Fruit fly (Drosophila melanogaster) whole organism, embryonic: ENCODE measurements around the gene CG32295.

Experiments used
- Bgb ChIP-seq: fragments of 200-800 bp; sonication (Bioruptor generic); IDR thresholded peaks from 2 replicates; pipeline ENCODE4 v1.3.6; 2022; ENCODE audit warnings: missing biosample characterization, missing genetic modification characterization; ENCODE audit not compliant: partially characterized antibody
- Blimp-1 ChIP-seq: fragments of 200-800 bp; sonication (Bioruptor generic); optimal IDR thresholded peaks from 3 replicates; lab custom pipeline; 2018; ENCODE audit warnings: missing biosample characterization, missing genetic modification characterization, mild to moderate bottlenecking, moderate library complexity, missing genetic modification reagents
- BtbVII ChIP-seq: fragments of 200-800 bp; sonication (Bioruptor generic); optimal IDR thresholded peaks from 3 replicates; lab custom pipeline; 2017; ENCODE audit warnings: missing biosample characterization, mild to moderate bottlenecking, missing genetic modification characterization
- CG1024 ChIP-seq: fragments of 200-800 bp; sonication (Bioruptor generic); IDR thresholded peaks from 2 replicates; pipeline ENCODE4 v1.3.6; 2022; ENCODE audit warnings: missing biosample characterization, missing genetic modification characterization
- CG10462 ChIP-seq: fragments of 200-800 bp; sonication (Bioruptor generic); optimal IDR thresholded peaks from 2 replicates; lab custom pipeline; 2016; ENCODE audit warnings: missing biosample characterization, missing genetic modification characterization
- CG10543 ChIP-seq: fragments of 200-800 bp; sonication (Bioruptor generic); optimal IDR thresholded peaks from 3 replicates; lab custom pipeline; 2017; ENCODE audit warnings: missing biosample characterization, mild to moderate bottlenecking, missing genetic modification characterization, moderate library complexity
- CG11504 ChIP-seq: fragments of 200-800 bp; sonication (Bioruptor generic); optimal IDR thresholded peaks from 3 replicates; lab custom pipeline; 2019; ENCODE audit warnings: missing biosample characterization, mild to moderate bottlenecking, missing genetic modification characterization, moderate library complexity
- CG11696 ChIP-seq: fragments of 200-800 bp; sonication (Bioruptor generic); IDR thresholded peaks from 2 replicates; pipeline ENCODE4 v1.3.6; 2022; ENCODE audit warnings: missing biosample characterization, missing genetic modification characterization
- CG12769 ChIP-seq: fragments of 200-800 bp; sonication (Bioruptor generic); optimal IDR thresholded peaks from 2 replicates; lab custom pipeline; 2019; ENCODE audit warnings: missing biosample characterization, mild to moderate bottlenecking, missing genetic modification characterization, moderate library complexity
- CG15011 ChIP-seq: fragments of 200-800 bp; sonication (Bioruptor generic); optimal IDR thresholded peaks from 3 replicates; lab custom pipeline; 2018; ENCODE audit warnings: missing biosample characterization, mild to moderate bottlenecking, missing genetic modification characterization
- CG16815 ChIP-seq: fragments of 200-800 bp; sonication (Bioruptor generic); optimal IDR thresholded peaks from 3 replicates; lab custom pipeline; 2017; ENCODE audit warnings: missing biosample characterization, mild to moderate bottlenecking, missing genetic modification characterization
- CG34422 ChIP-seq: fragments of 200-800 bp; sonication (Bioruptor generic); IDR thresholded peaks from 3 replicates; pipeline ENCODE4 v1.3.6; 2022; ENCODE audit warnings: missing biosample characterization, missing genetic modification characterization
- CG3995 ChIP-seq: fragments of 200-800 bp; sonication (Bioruptor generic); optimal IDR thresholded peaks from 3 replicates; lab custom pipeline; 2016; ENCODE audit warnings: missing biosample characterization, missing genetic modification characterization
- CG4820 ChIP-seq: fragments of 200-800 bp; sonication (Bioruptor generic); optimal IDR thresholded peaks from 3 replicates; lab custom pipeline; 2016; ENCODE audit warnings: missing biosample characterization, missing genetic modification characterization
- CG4854 ChIP-seq: fragments of 200-800 bp; sonication (Bioruptor generic); optimal IDR thresholded peaks from 2 replicates; lab custom pipeline; 2016; ENCODE audit warnings: missing biosample characterization, missing genetic modification characterization, inconsistent platforms
- CG6254 ChIP-seq: fragments of 200-800 bp; sonication (Bioruptor generic); optimal IDR thresholded peaks from 3 replicates; lab custom pipeline; 2017; ENCODE audit warnings: mild to moderate bottlenecking, missing biosample characterization, missing genetic modification reagents, missing genetic modification characterization
- CG7357 ChIP-seq: fragments of 200-800 bp; sonication (Bioruptor generic); IDR thresholded peaks from 3 replicates; pipeline ENCODE4 v1.3.6; 2022; ENCODE audit warnings: missing biosample characterization, missing genetic modification characterization
- CG8765 ChIP-seq: fragments of 200-800 bp; sonication (Bioruptor generic); IDR thresholded peaks from 2 replicates; pipeline ENCODE4 v1.3.6; 2022; ENCODE audit warnings: missing biosample characterization, missing genetic modification characterization
- CG9797 ChIP-seq: fragments of 200-800 bp; sonication (Bioruptor generic); optimal IDR thresholded peaks from 3 replicates; lab custom pipeline; 2018; ENCODE audit warnings: missing biosample characterization, mild to moderate bottlenecking, missing genetic modification characterization
- D19A ChIP-seq: fragments of 200-800 bp; optimal IDR thresholded peaks from 3 replicates; lab custom pipeline; 2019; ENCODE audit warnings: missing biosample characterization, mild to moderate bottlenecking, missing genetic modification characterization, moderate library complexity
- Dek ChIP-seq: fragments of 200-800 bp; sonication (Bioruptor generic); optimal IDR thresholded peaks from 3 replicates; lab custom pipeline; 2019; ENCODE audit warnings: missing biosample characterization, mild to moderate bottlenecking, missing genetic modification characterization, moderate library complexity
- Ets97D ChIP-seq: fragments of 200-800 bp; sonication (Bioruptor generic); optimal IDR thresholded peaks from 3 replicates; lab custom pipeline; 2016; ENCODE audit warnings: missing biosample characterization, missing genetic modification characterization
- Fer1 ChIP-seq: fragments of 200-800 bp; sonication (Bioruptor generic); optimal IDR thresholded peaks from 2 replicates; lab custom pipeline; 2017; ENCODE audit warnings: missing biosample characterization, mild to moderate bottlenecking, missing genetic modification characterization
- Max ChIP-seq: fragments of 200-800 bp; sonication (Bioruptor generic); optimal IDR thresholded peaks from 2 replicates; lab custom pipeline; 2016; ENCODE audit warnings: missing biosample characterization, mild to moderate bottlenecking, missing genetic modification characterization
- Mrtf ChIP-seq: fragments of 200-800 bp; sonication (Bioruptor generic); IDR thresholded peaks from 3 replicates; pipeline ENCODE4 v1.3.6; 2022; ENCODE audit warnings: missing biosample characterization, missing genetic modification characterization
- Neu2 ChIP-seq: fragments of 200-800 bp; sonication (Bioruptor generic); optimal IDR thresholded peaks from 3 replicates; lab custom pipeline; 2016; ENCODE audit warnings: missing biosample characterization, missing genetic modification characterization, borderline replicate concordance
- Nf-YA ChIP-seq: fragments of 200-800 bp; sonication (Bioruptor generic); IDR thresholded peaks from 2 replicates; pipeline ENCODE4 v1.3.6; 2022; ENCODE audit warnings: missing biosample characterization, missing genetic modification characterization
- Pdp1 ChIP-seq, 2 experiments: fragments of 200-800 bp; sonication (Bioruptor generic); optimal IDR thresholded peaks; 3 replicates each; lab custom pipeline; 2016; ENCODE audit warnings: missing biosample characterization in 2 of 2, missing genetic modification characterization in 2 of 2, mild to moderate bottlenecking in 1 of 2, moderate library complexity in 1 of 2
- Sry-δ ChIP-seq: fragments of 200-800 bp; sonication (Bioruptor generic); optimal IDR thresholded peaks from 2 replicates; lab custom pipeline; 2016; ENCODE audit warnings: missing biosample characterization, missing genetic modification characterization
- ap ChIP-seq: fragments of 200-800 bp; sonication (Bioruptor generic); IDR thresholded peaks from 2 replicates; pipeline ENCODE4 v1.3.6; 2022; ENCODE audit warnings: missing biosample characterization, missing genetic modification characterization
- cato ChIP-seq: fragments of 200-800 bp; sonication (Bioruptor generic); optimal IDR thresholded peaks from 2 replicates; lab custom pipeline; 2016; ENCODE audit warnings: missing biosample characterization, missing genetic modification characterization, borderline replicate concordance
- ci ChIP-seq: fragments of 200-800 bp; sonication (Bioruptor generic); IDR thresholded peaks from 3 replicates; pipeline ENCODE4 v1.3.6; 2022; ENCODE audit warnings: missing biosample characterization, missing genetic modification characterization
- crc ChIP-seq: fragments of 200-800 bp; sonication (Bioruptor generic); optimal IDR thresholded peaks from 2 replicates; lab custom pipeline; 2016; ENCODE audit warnings: missing biosample characterization, missing genetic modification characterization
- cwo ChIP-seq: fragments of 200-800 bp; sonication (Bioruptor generic); optimal IDR thresholded peaks from 3 replicates; lab custom pipeline; 2017; ENCODE audit warnings: missing biosample characterization, missing genetic modification characterization, mild to moderate bottlenecking, moderate library complexity, missing genetic modification reagents
- da ChIP-seq: fragments of 200-800 bp; sonication (Bioruptor generic); optimal IDR thresholded peaks from 2 replicates; lab custom pipeline; 2016; ENCODE audit warnings: missing biosample characterization, missing genetic modification characterization
- ems ChIP-seq: fragments of 200-800 bp; sonication (Bioruptor generic); optimal IDR thresholded peaks from 3 replicates; lab custom pipeline; 2016; ENCODE audit warnings: missing biosample characterization, missing genetic modification characterization
- gro ChIP-seq: fragments of 200-800 bp; sonication (Bioruptor generic); optimal IDR thresholded peaks from 2 replicates; lab custom pipeline; 2016; ENCODE audit warnings: missing biosample characterization, missing genetic modification characterization
- gt ChIP-seq: fragments of 200-800 bp; sonication (Bioruptor generic); IDR thresholded peaks from 2 replicates; pipeline ENCODE4 v1.3.6; 2022; ENCODE audit warnings: missing biosample characterization, missing genetic modification characterization
- hbn ChIP-seq: fragments of 200-800 bp; sonication (Bioruptor generic); IDR thresholded peaks from 2 replicates; pipeline ENCODE4 v1.3.6; 2022; ENCODE audit warnings: missing biosample characterization, missing genetic modification characterization; ENCODE audit not compliant: partially characterized antibody
- lola ChIP-seq, 3 experiments: fragments of >200 bp in 2 of 3; fragments of 200-800 bp in 1 of 3; sonication (Bioruptor generic) in 1 of 3; optimal IDR thresholded peaks; 2 replicates each; lab custom pipeline; 2017 to 2019; ENCODE audit warnings: missing biosample characterization in 3 of 3, missing genetic modification characterization in 3 of 3, mild to moderate bottlenecking in 1 of 3, moderate library complexity in 1 of 3
- nmo ChIP-seq: fragments of 200-800 bp; sonication (Bioruptor generic); optimal IDR thresholded peaks from 2 replicates; lab custom pipeline; 2018; ENCODE audit warnings: missing biosample characterization, mild to moderate bottlenecking, missing genetic modification characterization, moderate library complexity
- pzg ChIP-seq: fragments of 200-800 bp; sonication (Bioruptor generic); optimal IDR thresholded peaks from 3 replicates; lab custom pipeline; 2018; ENCODE audit warnings: missing biosample characterization, mild to moderate bottlenecking, missing genetic modification characterization, moderate library complexity
- repo ChIP-seq: fragments of 200-800 bp; sonication (Bioruptor generic); optimal IDR thresholded peaks from 2 replicates; lab custom pipeline; 2016; ENCODE audit warnings: missing biosample characterization, missing genetic modification characterization
- sc ChIP-seq, 3 experiments: fragments of >200 bp in 2 of 3; fragments of 200-800 bp in 1 of 3; sonication (Bioruptor generic) in 1 of 3; optimal IDR thresholded peaks; 2 replicates in 2 of 3; 3 replicates in 1 of 3; lab custom pipeline; 2017; ENCODE audit warnings: mild to moderate bottlenecking in 1 of 3, missing biosample characterization in 1 of 3, missing genetic modification characterization in 1 of 3, missing genetic modification reagents in 1 of 3
- schlank ChIP-seq: fragments of 200-800 bp; sonication (Bioruptor generic); optimal IDR thresholded peaks from 2 replicates; lab custom pipeline; 2018; ENCODE audit warnings: missing biosample characterization, mild to moderate bottlenecking, missing genetic modification characterization
- seq ChIP-seq: fragments of 200-800 bp; sonication (Bioruptor generic); IDR thresholded peaks from 2 replicates; pipeline ENCODE4 v1.3.6; 2022; ENCODE audit warnings: missing biosample characterization, missing genetic modification characterization
- sim ChIP-seq: fragments of 200-800 bp; sonication (Bioruptor generic); IDR thresholded peaks from 2 replicates; pipeline ENCODE4 v1.3.6; 2022; ENCODE audit warnings: missing biosample characterization, missing genetic modification characterization
- sna ChIP-seq: fragments of 200-800 bp; sonication (Bioruptor generic); IDR thresholded peaks from 2 replicates; pipeline ENCODE4 v1.3.6; 2022; ENCODE audit warnings: missing biosample characterization, missing genetic modification characterization; ENCODE audit not compliant: partially characterized antibody
- ssp ChIP-seq: fragments of 200-800 bp; sonication (Bioruptor generic); IDR thresholded peaks from 2 replicates; pipeline ENCODE4 v1.3.6; 2022; ENCODE audit warnings: missing biosample characterization, missing genetic modification characterization
- zf30C ChIP-seq: fragments of 200-800 bp; sonication (Bioruptor generic); optimal IDR thresholded peaks from 3 replicates; lab custom pipeline; 2018; ENCODE audit warnings: missing biosample characterization, mild to moderate bottlenecking, missing genetic modification characterization

CG32295 gene

dm6 chr3L:2571975-2572374 lies 45.2 kb upstream of the CG32295 start (continued):
- TF ChIP-seq CG11696 (no peak), seq (peak; percentile 12; the same call in 1 of the 2 replicates), repo (GFP tag; lab: Kevin White, UChicago) (peak; percentile 26), da (no peak), Neu2 (GFP tag; lab: Kevin White, UChicago) (no peak), cato (GFP tag; lab: Kevin White, UChicago) (no peak), CG3995 (GFP tag; lab: Kevin White, UChicago) (peak; percentile 1), ems (GFP tag; lab: Kevin White, UChicago) (no peak), CG15011 (GFP tag; lab: Kevin White, UChicago) (no peak), pzg (no peak), Sry-δ (GFP tag; lab: Kevin White, UChicago) (peak; percentile 27), nmo (GFP tag; lab: Kevin White, UChicago) (no peak), ci (GFP tag; lab: Robert Waterston, UW) (0 out of 3 replicates have a peak, but pooled peaks have one; percentile 41), sim (GFP tag; lab: Robert Waterston, UW) (no peak), CG7357 (GFP tag; lab: Robert Waterston, UW) (no peak), CG6254 (GFP tag; lab: Kevin White, UChicago) (no peak), CG10543 (no peak), D19A (tag; lab: Kevin White, UChicago) (no peak), CG8765 (no peak), ssp (peak; percentile 36; the same call in 1 of the 2 replicates), CG11504 (peak; percentile 49), Pdp1 (GFP tag; optimal IDR thresholded peaks at IDR 0.05; lab: Kevin White, UChicago) (peak; percentile 14 to 42), BtbVII (GFP tag; lab: Kevin White, UChicago) (no peak), zf30C (no peak), Nf-YA (GFP tag; lab: Robert Waterston, UW) (peak; percentile 59), CG1024 (GFP tag; lab: Robert Waterston, UW) (peak; percentile 38; the same call in 1 of the 2 replicates), CG34422 (GFP tag; lab: Robert Waterston, UW) (0 out of 3 replicates have a peak, but pooled peaks have one; percentile 19), CG16815 (GFP tag; lab: Kevin White, UChicago) (no peak), CG12769 (tag; lab: Kevin White, UChicago) (no peak), Ets97D (GFP tag; lab: Kevin White, UChicago) (no peak), schlank (tag; lab: Kevin White, UChicago) (no peak), Mrtf (GFP tag; lab: Robert Waterston, UW) (peak; percentile 62; the same call in 2 of the 3 replicates), Fer1 (peak; percentile 33), Blimp-1 (GFP tag; lab: Kevin White, UChicago) (peak; percentile 39), ap (no peak), CG10462 (GFP tag; lab: Kevin White, UChicago) (no peak), cwo (peak; percentile 34), sna (GFP tag; lab: Robert Waterston, UW) (no peak), Dek (tag; lab: Kevin White, UChicago) (no peak), gro (peak; percentile 12), CG4854 (GFP tag; lab: Kevin White, UChicago) (no peak), sc (optimal IDR thresholded peaks at IDR 0.05; lab: Kevin White, UChicago) (no peak), sc (GFP tag; optimal IDR thresholded peaks at IDR 0.05; lab: Kevin White, UChicago) (no peak), Max (GFP tag; lab: Kevin White, UChicago) (no peak), crc (GFP tag; lab: Kevin White, UChicago) (no peak), Bgb (no peak), lola (GFP tag; optimal IDR thresholded peaks at IDR 0.05; lab: Kevin White, UChicago) (no peak), hbn (GFP tag; lab: Robert Waterston, UW) (no peak), CG9797 (GFP tag; lab: Kevin White, UChicago) (no peak), CG4820 (GFP tag; lab: Kevin White, UChicago) (peak; percentile 21), gt (GFP tag; lab: Robert Waterston, UW) (no peak)
